Fruit fly (Drosophila melanogaster) whole organism, prepupa: Measurements from ENCODE around the gene lark.
A peak's percentile ranks its signal among the peaks of the same experiment; 100 is the strongest.

Experiments
- CG10631 ChIP-seq: fragments of 200-800 bp; sonication (Bioruptor generic); optimal IDR thresholded peaks from 2 replicates; lab custom pipeline; 2016; ENCODE audit warnings: missing biosample characterization, missing genetic modification characterization
- CG11762 ChIP-seq: fragments of 200-800 bp; sonication (Bioruptor generic); optimal IDR thresholded peaks from 3 replicates; lab custom pipeline; 2016; ENCODE audit warnings: missing biosample characterization, missing genetic modification characterization; ENCODE audit not compliant: insufficient read depth
- CG15336 ChIP-seq: fragments of 200-800 bp; sonication (Bioruptor generic); IDR thresholded peaks from 2 replicates; pipeline ENCODE4 v1.3.6; 2022; ENCODE audit warnings: missing biosample characterization, missing genetic modification characterization
- CG1621 ChIP-seq: fragments of 200-800 bp; sonication (Bioruptor generic); optimal IDR thresholded peaks from 3 replicates; lab custom pipeline; 2018; ENCODE audit warnings: missing biosample characterization, mild to moderate bottlenecking, missing genetic modification characterization
- CG16779 ChIP-seq: fragments of 200-800 bp; sonication (Bioruptor generic); optimal IDR thresholded peaks from 3 replicates; lab custom pipeline; 2017; ENCODE audit warnings: missing biosample characterization, mild to moderate bottlenecking, missing genetic modification characterization
- CG3032 ChIP-seq: fragments of 200-800 bp; optimal IDR thresholded peaks from 2 replicates; lab custom pipeline; 2019; ENCODE audit warnings: missing biosample characterization, mild to moderate bottlenecking, missing genetic modification characterization, moderate library complexity
- CG31627 ChIP-seq: fragments of 200-800 bp; sonication (Bioruptor generic); optimal IDR thresholded peaks from 3 replicates; lab custom pipeline; 2016; ENCODE audit warnings: missing biosample characterization, missing genetic modification characterization
- CG32006 ChIP-seq: fragments of 200-800 bp; sonication (Bioruptor generic); optimal IDR thresholded peaks from 3 replicates; lab custom pipeline; 2017; ENCODE audit warnings: missing biosample characterization, mild to moderate bottlenecking, missing genetic modification characterization
- CG34406 ChIP-seq: fragments of 200-800 bp; sonication (Bioruptor generic); optimal IDR thresholded peaks from 3 replicates; lab custom pipeline; 2016; ENCODE audit warnings: missing biosample characterization, missing genetic modification characterization
- CG6854 ChIP-seq: fragments of 200-800 bp; sonication (Bioruptor generic); optimal IDR thresholded peaks from 2 replicates; lab custom pipeline; 2017; ENCODE audit warnings: missing biosample characterization, mild to moderate bottlenecking, missing genetic modification characterization
- CG7368 ChIP-seq: fragments of 200-800 bp; sonication (Bioruptor generic); optimal IDR thresholded peaks from 3 replicates; lab custom pipeline; 2016; ENCODE audit warnings: missing biosample characterization, missing genetic modification characterization
- CG8119 ChIP-seq: fragments of 200-800 bp; sonication (Bioruptor generic); IDR thresholded peaks from 3 replicates; pipeline ENCODE4 v1.3.6; 2022; ENCODE audit warnings: missing biosample characterization, missing genetic modification characterization
- CG8319 ChIP-seq: fragments of 200-800 bp; sonication (Bioruptor generic); optimal IDR thresholded peaks from 3 replicates; lab custom pipeline; 2016; ENCODE audit warnings: missing biosample characterization, missing genetic modification characterization
- CG8632 ChIP-seq: fragments of 200-800 bp; sonication (Bioruptor generic); optimal IDR thresholded peaks from 3 replicates; lab custom pipeline; 2016; ENCODE audit warnings: missing biosample characterization, missing genetic modification characterization
- Eip75B ChIP-seq: fragments of 200-800 bp; sonication (Bioruptor generic); optimal IDR thresholded peaks from 3 replicates; lab custom pipeline; 2016; ENCODE audit warnings: missing biosample characterization, missing genetic modification characterization
- Eip78C ChIP-seq: fragments of 200-800 bp; sonication (Bioruptor generic); peaks from one replicate; lab custom pipeline; 2016; ENCODE audit warnings: missing biosample characterization, missing genetic modification characterization
- Hr39 ChIP-seq: fragments of 200-800 bp; sonication (Bioruptor generic); optimal IDR thresholded peaks from 2 replicates; lab custom pipeline; 2016; ENCODE audit warnings: missing biosample characterization, missing genetic modification characterization
- Lpt ChIP-seq: fragments of 200-800 bp; sonication (Bioruptor generic); optimal IDR thresholded peaks from 3 replicates; lab custom pipeline; 2016; ENCODE audit warnings: missing biosample characterization, missing genetic modification characterization
- Met ChIP-seq: fragments of 200-800 bp; sonication (Bioruptor generic); optimal IDR thresholded peaks from 3 replicates; lab custom pipeline; 2016; ENCODE audit warnings: missing biosample characterization, missing genetic modification characterization
- OdsH ChIP-seq: fragments of 200-800 bp; sonication (Bioruptor generic); optimal IDR thresholded peaks from 3 replicates; lab custom pipeline; 2016; ENCODE audit warnings: missing biosample characterization, missing genetic modification characterization
- Smox ChIP-seq: fragments of 200-800 bp; sonication (Bioruptor generic); optimal IDR thresholded peaks from 3 replicates; lab custom pipeline; 2016; ENCODE audit warnings: missing biosample characterization, missing genetic modification characterization
- Sox15 ChIP-seq: fragments of 200-800 bp; sonication (Bioruptor generic); optimal IDR thresholded peaks from 3 replicates; lab custom pipeline; 2016; ENCODE audit warnings: missing biosample characterization, missing genetic modification characterization
- achi ChIP-seq: fragments of 200-800 bp; sonication (Bioruptor generic); optimal IDR thresholded peaks from 3 replicates; lab custom pipeline; 2016; ENCODE audit warnings: missing biosample characterization, missing genetic modification characterization
- acj6 ChIP-seq: fragments of 200-800 bp; sonication (Bioruptor generic); optimal IDR thresholded peaks from 3 replicates; lab custom pipeline; 2016; ENCODE audit warnings: missing biosample characterization, missing genetic modification characterization
- cyc ChIP-seq: fragments of 200-800 bp; sonication (Bioruptor generic); optimal IDR thresholded peaks from 3 replicates; lab custom pipeline; 2016; ENCODE audit warnings: missing biosample characterization, missing genetic modification characterization
- dsx ChIP-seq: fragments of 200-800 bp; optimal IDR thresholded peaks from 3 replicates; lab custom pipeline; 2019; ENCODE audit warnings: missing biosample characterization, mild to moderate bottlenecking, missing genetic modification characterization, moderate library complexity; ENCODE audit not compliant: poor library complexity, severe bottlenecking
- esn ChIP-seq: fragments of 200-800 bp; sonication (Bioruptor generic); optimal IDR thresholded peaks from 2 replicates; lab custom pipeline; 2016; ENCODE audit warnings: missing biosample characterization, mild to moderate bottlenecking, missing genetic modification characterization, moderate library complexity
- fd59A ChIP-seq: fragments of 200-800 bp; sonication (Bioruptor generic); optimal IDR thresholded peaks from 2 replicates; lab custom pipeline; 2017; ENCODE audit warnings: missing biosample characterization, mild to moderate bottlenecking, missing genetic modification characterization, missing genetic modification reagents
- net ChIP-seq: fragments of 200-800 bp; sonication (Bioruptor generic); optimal IDR thresholded peaks from 3 replicates; lab custom pipeline; 2016; ENCODE audit warnings: missing biosample characterization, missing genetic modification characterization
- pdm3 ChIP-seq: fragments of 200-800 bp; sonication (Bioruptor generic); optimal IDR thresholded peaks from 3 replicates; lab custom pipeline; 2016; ENCODE audit warnings: missing biosample characterization, missing genetic modification characterization
- salr ChIP-seq, 2 experiments: fragments of 200-800 bp; sonication (Bioruptor generic); optimal IDR thresholded peaks; 3 replicates each; lab custom pipeline; 2016 to 2018; ENCODE audit warnings: missing biosample characterization in 2 of 2, missing genetic modification characterization in 2 of 2, mild to moderate bottlenecking in 1 of 2
- ss ChIP-seq, 2 experiments: fragments of 200-800 bp; sonication (Bioruptor generic); optimal IDR thresholded peaks; 2 replicates in 1 of 2; 3 replicates in 1 of 2; lab custom pipeline; 2017 to 2018; ENCODE audit warnings: mild to moderate bottlenecking in 2 of 2, missing biosample characterization in 2 of 2, missing genetic modification characterization in 2 of 2, moderate library complexity in 1 of 2
- svp ChIP-seq: fragments of 200-800 bp; sonication (Bioruptor generic); peaks from one replicate; lab custom pipeline; 2016; ENCODE audit warnings: missing biosample characterization, missing genetic modification characterization
- topi ChIP-seq: fragments of 200-800 bp; sonication (Bioruptor generic); optimal IDR thresholded peaks from 3 replicates; lab custom pipeline; 2016; ENCODE audit warnings: missing biosample characterization, missing genetic modification characterization
- vri ChIP-seq: fragments of 200-800 bp; sonication (Bioruptor generic); optimal IDR thresholded peaks from 3 replicates; lab custom pipeline; 2016; ENCODE audit warnings: missing biosample characterization, mild to moderate bottlenecking, missing genetic modification characterization

Gene lark

dm6 chr3L:7381359-7381976 lies 42.4 kb downstream of the lark start, which contains the start of the genes SMSr and smid (continued):
- TF ChIP-seq CG8632 = no peak
- peak; percentile 86 for TF ChIP-seq svp (GFP tag; lab: Kevin White, UChicago)
- TF ChIP-seq fd59A = no peak
- peak; percentile 47 for TF ChIP-seq CG34406 (GFP tag; lab: Kevin White, UChicago)
- TF ChIP-seq Hr39 (GFP tag; lab: Kevin White, UChicago) = peak; percentile 66
- TF ChIP-seq CG8119 (GFP tag; lab: Robert Waterston, UW) = no peak
- TF ChIP-seq CG10631 = peak; percentile 55
- TF ChIP-seq CG1621 (tag; lab: Kevin White, UChicago) = peak; percentile 31
- peak in 1 of 2 experiments; percentile 68 for TF ChIP-seq salr (GFP tag; optimal IDR thresholded peaks at IDR 0.05; lab: Kevin White, UChicago)
- TF ChIP-seq CG15336 = peak; percentile 32; the same call in 1 of the 2 replicates
- peak; percentile 71 for TF ChIP-seq acj6 (GFP tag; lab: Kevin White, UChicago)
- TF ChIP-seq Eip75B (GFP tag; lab: Kevin White, UChicago) = peak; percentile 61
- TF ChIP-seq OdsH (GFP tag; lab: Kevin White, UChicago) = peak; percentile 70
- no peak for TF ChIP-seq Met (GFP tag; lab: Kevin White, UChicago)
- TF ChIP-seq CG16779 = no peak
- peak in 1 of 2 experiments; percentile 4 for TF ChIP-seq ss (GFP tag; optimal IDR thresholded peaks at IDR 0.05; lab: Kevin White, UChicago)
- peak; percentile 53 for TF ChIP-seq Sox15 (GFP tag; lab: Kevin White, UChicago)
- TF ChIP-seq achi (GFP tag; lab: Kevin White, UChicago) = peak; percentile 44
- peak; percentile 65 for TF ChIP-seq topi (GFP tag; lab: Kevin White, UChicago)
- peak; percentile 64 for TF ChIP-seq cyc (GFP tag; lab: Kevin White, UChicago)
- no peak for TF ChIP-seq vri (GFP tag; lab: Kevin White, UChicago)
- TF ChIP-seq net = peak; percentile 19
- peak; percentile 44 for TF ChIP-seq CG6854 (GFP tag; lab: Kevin White, UChicago)
- TF ChIP-seq dsx (GFP tag; lab: Kevin White, UChicago) = peak; percentile 27
- TF ChIP-seq pdm3 = peak; percentile 70
- no peak for TF ChIP-seq CG32006
- peak; percentile 63 for TF ChIP-seq esn (GFP tag; lab: Kevin White, UChicago)
- peak; percentile 56 for TF ChIP-seq CG3032
- TF ChIP-seq CG7368 (GFP tag; lab: Kevin White, UChicago) = no peak
- TF ChIP-seq Eip78C = peak; percentile 79

dm6 chr3L:7387814-7388213 lies 48.7 kb downstream of the lark start, which contains the start of gene CG8564:
Gene CG8564, minus strand, starts transcription at chr3L:7387914.
- TF ChIP-seq svp (GFP tag; lab: Kevin White, UChicago) (peak; percentile 10), CG11762 (no peak)

dm6 chr3L:7390004-7390403 lies 50.9 kb downstream of the lark start:
- TF ChIP-seq Smox (GFP tag; lab: Kevin White, UChicago) (no peak), dsx (GFP tag; lab: Kevin White, UChicago) (no peak), fd59A (no peak), CG8319 (no peak), CG15336 (no peak), svp (GFP tag; lab: Kevin White, UChicago) (no peak), CG10631 (no peak), OdsH (GFP tag; lab: Kevin White, UChicago) (no peak), CG32006 (no peak), CG7368 (GFP tag; lab: Kevin White, UChicago) (no peak), acj6 (GFP tag; lab: Kevin White, UChicago) (no peak), Hr39 (GFP tag; lab: Kevin White, UChicago) (no peak), topi (GFP tag; lab: Kevin White, UChicago) (no peak), CG1621 (tag; lab: Kevin White, UChicago) (no peak), Lpt (GFP tag; lab: Kevin White, UChicago) (no peak), CG31627 (GFP tag; lab: Kevin White, UChicago) (no peak)
- TF ChIP-seq, all 60 proteins: peak for 0
